Fruit fly (Drosophila melanogaster) whole organism, embryonic: ENCODE results near the gene Shmt.

Experiments used
- CG10431 ChIP-seq: fragments of 200-800 bp; sonication (Bioruptor generic); optimal IDR thresholded peaks from 3 replicates; lab custom pipeline; 2018; ENCODE audit warnings: missing biosample characterization, mild to moderate bottlenecking, missing genetic modification characterization
- CG10462 ChIP-seq: fragments of 200-800 bp; sonication (Bioruptor generic); optimal IDR thresholded peaks from 2 replicates; lab custom pipeline; 2016; ENCODE audit warnings: missing biosample characterization, missing genetic modification characterization
- CG11456 ChIP-seq: fragments of 200-800 bp; sonication (Bioruptor generic); IDR thresholded peaks from 3 replicates; pipeline ENCODE4 v1.3.6; 2022; ENCODE audit warnings: missing biosample characterization, missing genetic modification characterization
- CG15011 ChIP-seq: fragments of 200-800 bp; sonication (Bioruptor generic); optimal IDR thresholded peaks from 3 replicates; lab custom pipeline; 2018; ENCODE audit warnings: missing biosample characterization, mild to moderate bottlenecking, missing genetic modification characterization
- CG1529 ChIP-seq: fragments of 200-800 bp; sonication (Bioruptor generic); optimal IDR thresholded peaks from 3 replicates; lab custom pipeline; 2018; ENCODE audit warnings: missing biosample characterization, missing genetic modification characterization
- CG16815 ChIP-seq: fragments of 200-800 bp; sonication (Bioruptor generic); optimal IDR thresholded peaks from 3 replicates; lab custom pipeline; 2017; ENCODE audit warnings: missing biosample characterization, mild to moderate bottlenecking, missing genetic modification characterization
- CG18599 ChIP-seq: fragments of 200-800 bp; sonication (Bioruptor generic); optimal IDR thresholded peaks from 3 replicates; lab custom pipeline; 2017; ENCODE audit warnings: missing biosample characterization, missing genetic modification characterization, mild to moderate bottlenecking, moderate library complexity, missing genetic modification reagents
- CG2889 ChIP-seq: fragments of 200-800 bp; sonication (Bioruptor generic); IDR thresholded peaks from 3 replicates; pipeline ENCODE4 v1.3.6; 2022; ENCODE audit warnings: missing biosample characterization, missing genetic modification characterization
- CG30020 ChIP-seq: fragments of 200-800 bp; optimal IDR thresholded peaks from 2 replicates; lab custom pipeline; 2019; ENCODE audit warnings: missing biosample characterization, mild to moderate bottlenecking, missing genetic modification characterization, moderate library complexity
- CG31441 ChIP-seq: fragments of 200-800 bp; sonication (Bioruptor generic); IDR thresholded peaks from 2 replicates; pipeline ENCODE4 v1.3.6; 2022; ENCODE audit warnings: missing biosample characterization, missing genetic modification characterization
- CG3726 ChIP-seq: fragments of 200-800 bp; sonication (Bioruptor generic); IDR thresholded peaks from 3 replicates; pipeline ENCODE4, ENCODE4 v1.3.6; 2022; ENCODE audit warnings: missing biosample characterization, missing genetic modification characterization
- CG3995 ChIP-seq: fragments of 200-800 bp; sonication (Bioruptor generic); optimal IDR thresholded peaks from 3 replicates; lab custom pipeline; 2016; ENCODE audit warnings: missing biosample characterization, missing genetic modification characterization
- CG4730 ChIP-seq: fragments of 200-800 bp; sonication (Bioruptor generic); IDR thresholded peaks from 2 replicates; pipeline ENCODE4 v1.3.6; 2022; ENCODE audit warnings: missing biosample characterization, missing genetic modification characterization
- CG6175 ChIP-seq: fragments of 200-800 bp; sonication (Bioruptor generic); IDR thresholded peaks from 3 replicates; pipeline ENCODE4 v1.3.6; 2022; ENCODE audit warnings: missing biosample characterization, missing genetic modification characterization
- CG6791 ChIP-seq: fragments of 200-800 bp; sonication (Bioruptor generic); IDR thresholded peaks from 3 replicates; pipeline ENCODE4 v1.3.6; 2022; ENCODE audit warnings: missing biosample characterization, missing genetic modification characterization; ENCODE audit not compliant: partially characterized antibody
- CG9797 ChIP-seq: fragments of 200-800 bp; sonication (Bioruptor generic); optimal IDR thresholded peaks from 3 replicates; lab custom pipeline; 2018; ENCODE audit warnings: missing biosample characterization, mild to moderate bottlenecking, missing genetic modification characterization
- Chrac-16 ChIP-seq: fragments of 200-800 bp; sonication (Bioruptor generic); optimal IDR thresholded peaks from 3 replicates; lab custom pipeline; 2016; ENCODE audit warnings: missing biosample characterization, missing genetic modification characterization
- D19A ChIP-seq: fragments of 200-800 bp; optimal IDR thresholded peaks from 3 replicates; lab custom pipeline; 2019; ENCODE audit warnings: missing biosample characterization, mild to moderate bottlenecking, missing genetic modification characterization, moderate library complexity
- Dp ChIP-seq: fragments of 200-800 bp; sonication (Bioruptor generic); optimal IDR thresholded peaks from 2 replicates; lab custom pipeline; 2018; ENCODE audit warnings: missing biosample characterization, mild to moderate bottlenecking, missing genetic modification characterization, moderate library complexity
- Gug ChIP-seq: fragments of 200-800 bp; sonication (Bioruptor generic); IDR thresholded peaks from 4 replicates; pipeline ENCODE4 v1.3.6; 2022; ENCODE audit warnings: missing biosample characterization, missing genetic modification characterization
- Hr3 ChIP-seq: fragments of 200-800 bp; sonication (Bioruptor generic); optimal IDR thresholded peaks from 3 replicates; lab custom pipeline; 2016; ENCODE audit warnings: missing biosample characterization, missing genetic modification characterization
- Jarid2 ChIP-seq: fragments of 200-800 bp; sonication (Bioruptor generic); optimal IDR thresholded peaks from 3 replicates; lab custom pipeline; 2017; ENCODE audit warnings: mild to moderate bottlenecking, missing biosample characterization, missing genetic modification reagents, missing genetic modification characterization
- MESR4 ChIP-seq: fragments of 200-800 bp; sonication (Bioruptor generic); optimal IDR thresholded peaks from 2 replicates; lab custom pipeline; 2018; ENCODE audit warnings: missing biosample characterization, mild to moderate bottlenecking, missing genetic modification characterization, moderate library complexity
- NFAT ChIP-seq: fragments of 200-800 bp; sonication (Bioruptor generic); IDR thresholded peaks from 2 replicates; pipeline ENCODE4 v1.3.6; 2022; ENCODE audit warnings: missing biosample characterization, missing genetic modification characterization
- NK7.1 ChIP-seq: fragments of 200-800 bp; sonication (Bioruptor generic); optimal IDR thresholded peaks from 3 replicates; lab custom pipeline; 2016; ENCODE audit warnings: missing biosample characterization, missing genetic modification characterization
- Nf-YA ChIP-seq: fragments of 200-800 bp; sonication (Bioruptor generic); IDR thresholded peaks from 2 replicates; pipeline ENCODE4 v1.3.6; 2022; ENCODE audit warnings: missing biosample characterization, missing genetic modification characterization
- PHDP ChIP-seq: fragments of 200-800 bp; sonication (Bioruptor generic); optimal IDR thresholded peaks from 3 replicates; lab custom pipeline; 2018; ENCODE audit warnings: missing biosample characterization, mild to moderate bottlenecking, missing genetic modification characterization, moderate library complexity
- Sry-δ ChIP-seq: fragments of 200-800 bp; sonication (Bioruptor generic); optimal IDR thresholded peaks from 2 replicates; lab custom pipeline; 2016; ENCODE audit warnings: missing biosample characterization, missing genetic modification characterization
- YL-1 ChIP-seq: fragments of 200-800 bp; sonication (Bioruptor generic); optimal IDR thresholded peaks from 3 replicates; lab custom pipeline; 2017; ENCODE audit warnings: missing biosample characterization, mild to moderate bottlenecking, missing genetic modification characterization
- ato ChIP-seq: fragments of 200-800 bp; sonication (Bioruptor generic); IDR thresholded peaks from 2 replicates; pipeline ENCODE4 v1.3.6; 2022; ENCODE audit warnings: missing biosample characterization, missing genetic modification characterization; ENCODE audit not compliant: partially characterized antibody
- crp ChIP-seq, 2 experiments: fragments of 200-800 bp; sonication (Bioruptor generic); optimal IDR thresholded peaks; 2 replicates in 1 of 2; 3 replicates in 1 of 2; lab custom pipeline; 2017; ENCODE audit warnings: missing biosample characterization in 2 of 2, missing genetic modification characterization in 2 of 2, mild to moderate bottlenecking in 1 of 2, moderate library complexity in 1 of 2
- danr ChIP-seq: fragments of 200-800 bp; sonication (Bioruptor generic); IDR thresholded peaks from 2 replicates; pipeline ENCODE4 v1.3.6; 2022; ENCODE audit warnings: missing biosample characterization, missing genetic modification characterization
- hbn ChIP-seq: fragments of 200-800 bp; sonication (Bioruptor generic); IDR thresholded peaks from 2 replicates; pipeline ENCODE4 v1.3.6; 2022; ENCODE audit warnings: missing biosample characterization, missing genetic modification characterization; ENCODE audit not compliant: partially characterized antibody
- lbe ChIP-seq: fragments of 200-800 bp; sonication (Bioruptor generic); optimal IDR thresholded peaks from 2 replicates; lab custom pipeline; 2016; ENCODE audit warnings: missing biosample characterization, mild to moderate bottlenecking, missing genetic modification characterization
- mld ChIP-seq: fragments of 200-800 bp; sonication (Bioruptor generic); IDR thresholded peaks from 3 replicates; pipeline ENCODE4 v1.3.6; 2022; ENCODE audit warnings: missing biosample characterization, missing genetic modification characterization; ENCODE audit not compliant: partially characterized antibody
- odd ChIP-seq: fragments of 200-800 bp; sonication (Bioruptor generic); optimal IDR thresholded peaks from 2 replicates; lab custom pipeline; 2017; ENCODE audit warnings: missing biosample characterization, mild to moderate bottlenecking, missing genetic modification characterization
- org-1 ChIP-seq: fragments of 200-800 bp; sonication (Bioruptor generic); optimal IDR thresholded peaks from 2 replicates; lab custom pipeline; 2017; ENCODE audit warnings: missing biosample characterization, missing genetic modification characterization
- otp ChIP-seq: fragments of 200-800 bp; sonication (Bioruptor generic); IDR thresholded peaks from 3 replicates; pipeline ENCODE4, ENCODE4 v1.3.6; 2022; ENCODE audit warnings: missing biosample characterization, missing genetic modification characterization
- pfk ChIP-seq: fragments of 200-800 bp; sonication (Bioruptor generic); optimal IDR thresholded peaks from 2 replicates; lab custom pipeline; 2018; ENCODE audit warnings: missing biosample characterization, mild to moderate bottlenecking, missing genetic modification characterization, moderate library complexity
- repo ChIP-seq: fragments of 200-800 bp; sonication (Bioruptor generic); optimal IDR thresholded peaks from 2 replicates; lab custom pipeline; 2016; ENCODE audit warnings: missing biosample characterization, missing genetic modification characterization
- ro ChIP-seq: fragments of 200-800 bp; sonication (Bioruptor generic); IDR thresholded peaks from 2 replicates; pipeline ENCODE4 v1.3.6; 2022; ENCODE audit warnings: missing biosample characterization, missing genetic modification characterization
- row ChIP-seq: fragments of 200-800 bp; sonication (Bioruptor generic); IDR thresholded peaks from 3 replicates; pipeline ENCODE4 v1.3.6; 2022; ENCODE audit warnings: missing biosample characterization, missing genetic modification characterization
- salm ChIP-seq: fragments of 200-800 bp; sonication (Bioruptor generic); optimal IDR thresholded peaks from 2 replicates; lab custom pipeline; 2018; ENCODE audit warnings: missing biosample characterization, mild to moderate bottlenecking, missing genetic modification characterization
- seq ChIP-seq: fragments of 200-800 bp; sonication (Bioruptor generic); IDR thresholded peaks from 2 replicates; pipeline ENCODE4 v1.3.6; 2022; ENCODE audit warnings: missing biosample characterization, missing genetic modification characterization
- sna ChIP-seq: fragments of 200-800 bp; sonication (Bioruptor generic); IDR thresholded peaks from 2 replicates; pipeline ENCODE4 v1.3.6; 2022; ENCODE audit warnings: missing biosample characterization, missing genetic modification characterization; ENCODE audit not compliant: partially characterized antibody
- sr ChIP-seq: fragments of 200-800 bp; sonication (Bioruptor generic); IDR thresholded peaks from 3 replicates; pipeline ENCODE4 v1.3.6; 2022; ENCODE audit warnings: missing biosample characterization, missing genetic modification characterization
- tll ChIP-seq, 2 experiments: fragments of 200-800 bp in 1 of 2; fragments of >200 bp in 1 of 2; sonication (Bioruptor generic) in 1 of 2; optimal IDR thresholded peaks; 2 replicates each; lab custom pipeline; 2017 to 2019; ENCODE audit warnings: missing biosample characterization in 2 of 2, missing genetic modification characterization in 2 of 2, mild to moderate bottlenecking in 1 of 2, moderate library complexity in 1 of 2
- twi ChIP-seq: fragments of 200-800 bp; optimal IDR thresholded peaks from 2 replicates; lab custom pipeline; 2019; ENCODE audit warnings: missing biosample characterization, mild to moderate bottlenecking, missing genetic modification characterization, moderate library complexity
- zen2 ChIP-seq: fragments of 200-800 bp; sonication (Bioruptor generic); IDR thresholded peaks from 3 replicates; pipeline ENCODE4 v1.3.6; 2022; ENCODE audit warnings: missing biosample characterization, missing genetic modification characterization; ENCODE audit not compliant: partially characterized antibody

Shmt gene

DNA sequence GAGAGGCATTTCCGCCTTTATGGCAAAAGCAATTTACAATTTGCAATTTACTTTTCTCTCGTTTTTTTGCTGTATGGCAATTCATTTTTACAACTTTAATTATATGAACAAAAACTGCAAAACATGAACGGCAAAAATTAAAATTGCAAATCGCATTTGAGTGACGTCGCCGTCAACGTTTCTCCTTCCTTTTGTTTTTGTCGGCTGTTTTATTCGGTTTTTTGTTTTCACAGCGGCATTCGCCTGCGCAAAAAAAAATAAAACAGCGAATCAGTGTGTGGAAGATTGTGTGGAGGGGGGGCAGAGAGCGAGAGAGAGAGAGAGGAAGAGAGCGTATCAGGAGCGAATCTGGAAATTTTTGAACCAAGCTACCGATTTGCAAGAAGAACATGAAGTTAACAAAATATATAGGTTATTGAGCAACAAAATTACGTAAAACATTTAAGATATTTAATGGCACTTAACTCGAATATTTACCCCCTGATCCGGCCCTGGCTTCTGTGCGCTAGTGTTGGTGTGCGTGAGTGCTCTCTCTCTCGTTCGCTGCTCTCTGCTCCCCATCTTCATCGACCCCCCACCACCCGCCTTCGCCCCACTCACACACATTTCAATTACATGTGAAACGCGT is 2.0 kb upstream of the Shmt start (continued):
- peak; percentile 100 for TF ChIP-seq CG3726 (GFP tag; lab: Robert Waterston, UW)
- TF ChIP-seq CG6175 (GFP tag; lab: Robert Waterston, UW) = peak; percentile 99
- no peak for TF ChIP-seq sna (GFP tag; lab: Robert Waterston, UW)
- peak; percentile 99 for TF ChIP-seq CG4730
- peak; percentile 82 for TF ChIP-seq CG6791 (GFP tag; lab: Robert Waterston, UW)
- TF ChIP-seq CG18599 (GFP tag; lab: Kevin White, UChicago) = peak; percentile 100
- TF ChIP-seq CG16815 (GFP tag; lab: Kevin White, UChicago) = peak; percentile 99
- TF ChIP-seq repo (GFP tag; lab: Kevin White, UChicago) = peak; percentile 98
- no peak for TF ChIP-seq ato
- peak; percentile 98 for TF ChIP-seq CG15011 (GFP tag; lab: Kevin White, UChicago)
- peak; percentile 43 for TF ChIP-seq Dp (GFP tag; lab: Kevin White, UChicago)
- peak; percentile 100 for TF ChIP-seq row
- peak; percentile 49 for TF ChIP-seq pfk
- peak; percentile 99 for TF ChIP-seq org-1 (GFP tag; lab: Kevin White, UChicago)
- peak; percentile 90 for TF ChIP-seq CG10431 (GFP tag; lab: Kevin White, UChicago)
- TF ChIP-seq ro (GFP tag; lab: Robert Waterston, UW) = peak; percentile 99
- TF ChIP-seq otp (GFP tag; lab: Robert Waterston, UW) = peak; percentile 99
- peak; percentile 97 for TF ChIP-seq odd (GFP tag; lab: Kevin White, UChicago)
- TF ChIP-seq Hr3 (GFP tag; lab: Kevin White, UChicago) = peak; percentile 99
- TF ChIP-seq mld (GFP tag; lab: Robert Waterston, UW) = 0 out of 3 replicates have a peak, but pooled peaks have one; percentile 9
- peak; percentile 98 for TF ChIP-seq CG1529
- peak; percentile 66 for TF ChIP-seq hbn (GFP tag; lab: Robert Waterston, UW)
- peak; percentile 99 for TF ChIP-seq seq
- peak; percentile 94 for TF ChIP-seq D19A (tag; lab: Kevin White, UChicago)
- peak; percentile 82 for TF ChIP-seq CG30020 (tag; lab: Kevin White, UChicago)
- TF ChIP-seq PHDP (tag; lab: Kevin White, UChicago) = peak; percentile 98
- peak; percentile 99 for TF ChIP-seq danr (GFP tag; lab: Robert Waterston, UW)
- peak; percentile 84 for TF ChIP-seq CG3995 (GFP tag; lab: Kevin White, UChicago)
- TF ChIP-seq MESR4 (GFP tag; lab: Kevin White, UChicago) = peak; percentile 73
- peak; percentile 100 for TF ChIP-seq NFAT (GFP tag; lab: Robert Waterston, UW)
- TF ChIP-seq Chrac-16 = peak; percentile 99
- peak; percentile 95 for TF ChIP-seq twi (tag; lab: Kevin White, UChicago)
- TF ChIP-seq tll (GFP tag; optimal IDR thresholded peaks at IDR 0.05; lab: Kevin White, UChicago) = peak in 1 of 2 experiments; percentile 20
- peak; percentile 99 for TF ChIP-seq CG2889 (GFP tag; lab: Robert Waterston, UW)
- TF ChIP-seq sr (GFP tag; lab: Robert Waterston, UW) = peak; percentile 96
- peak; percentile 93 for TF ChIP-seq Jarid2
- peak; percentile 98 for TF ChIP-seq NK7.1 (GFP tag; lab: Kevin White, UChicago)
- peak; percentile 95 for TF ChIP-seq YL-1 (GFP tag; lab: Kevin White, UChicago)
- TF ChIP-seq zen2 (GFP tag; lab: Robert Waterston, UW) = no peak
- TF ChIP-seq crp (GFP tag; optimal IDR thresholded peaks at IDR 0.05; lab: Kevin White, UChicago) = peak in 1 of 2 experiments; percentile 72
- TF ChIP-seq Gug = peak; percentile 99
- peak; percentile 98 for TF ChIP-seq Nf-YA (GFP tag; lab: Robert Waterston, UW)
- TF ChIP-seq CG31441 (GFP tag; lab: Robert Waterston, UW) = peak; percentile 97
- TF ChIP-seq CG9797 (GFP tag; lab: Kevin White, UChicago) = peak; percentile 57
- TF ChIP-seq lbe = peak; percentile 98
- TF ChIP-seq CG11456 = peak; percentile 100
- peak; percentile 98 for TF ChIP-seq CG10462 (GFP tag; lab: Kevin White, UChicago)
- peak; percentile 97 for TF ChIP-seq salm (tag; lab: Kevin White, UChicago)
- TF ChIP-seq Sry-δ (GFP tag; lab: Kevin White, UChicago) = peak; percentile 79
